Fruit fly (Drosophila melanogaster) ovary, adult (tissue): ENCODE results near the gene Dbx.

ENCODE experiments used
- CG17801 ChIP-seq: fragments of 200-800 bp; optimal IDR thresholded peaks from 2 replicates; lab custom pipeline; 2019; ENCODE audit warnings: missing biosample characterization, mild to moderate bottlenecking, missing genetic modification characterization, moderate library complexity; ENCODE audit not compliant: partially characterized antibody

Dbx gene

DNA sequence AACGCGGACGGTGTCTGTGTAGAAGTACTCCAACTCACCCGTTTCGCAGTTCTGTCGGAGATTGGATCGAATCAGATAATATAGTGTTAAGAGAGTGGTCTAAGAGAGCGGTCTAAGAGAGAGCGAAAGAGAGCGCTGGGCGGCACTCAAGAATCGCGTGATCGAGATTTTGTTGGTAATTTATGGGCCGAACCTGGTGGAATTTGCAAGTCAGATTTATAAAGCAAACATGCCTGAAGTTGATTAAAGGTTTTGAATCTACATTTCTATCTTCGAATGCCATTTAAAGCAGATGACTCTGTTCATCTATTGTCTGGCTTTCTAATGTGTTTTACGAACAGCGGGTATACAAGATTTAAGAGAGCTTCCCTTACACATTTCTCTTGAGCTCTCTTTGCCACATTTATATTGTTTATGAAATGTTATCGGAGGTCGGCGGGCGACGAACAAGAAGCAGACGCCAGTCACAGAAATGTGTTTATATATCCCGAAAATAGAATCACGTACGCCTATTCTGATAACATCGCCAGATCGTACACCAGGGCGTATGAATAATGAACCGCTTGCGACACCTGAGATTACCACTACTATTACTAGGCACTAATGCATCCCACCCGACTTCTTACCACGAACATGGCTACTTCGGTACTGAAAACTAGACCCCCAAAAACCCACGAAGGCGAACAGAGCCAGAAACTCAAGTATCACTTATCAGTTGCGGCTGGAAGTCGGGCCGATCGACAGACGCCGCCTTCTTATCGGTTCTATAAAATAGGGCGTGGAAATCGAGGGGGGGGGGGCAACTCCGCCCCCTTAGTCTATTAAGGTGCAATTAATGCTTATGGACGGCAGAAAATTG lies 46.6 kb downstream of the Dbx start:
- TF ChIP-seq CG17801 (GFP tag; lab: Kevin White, UChicago): peak; percentile 77

DNA sequence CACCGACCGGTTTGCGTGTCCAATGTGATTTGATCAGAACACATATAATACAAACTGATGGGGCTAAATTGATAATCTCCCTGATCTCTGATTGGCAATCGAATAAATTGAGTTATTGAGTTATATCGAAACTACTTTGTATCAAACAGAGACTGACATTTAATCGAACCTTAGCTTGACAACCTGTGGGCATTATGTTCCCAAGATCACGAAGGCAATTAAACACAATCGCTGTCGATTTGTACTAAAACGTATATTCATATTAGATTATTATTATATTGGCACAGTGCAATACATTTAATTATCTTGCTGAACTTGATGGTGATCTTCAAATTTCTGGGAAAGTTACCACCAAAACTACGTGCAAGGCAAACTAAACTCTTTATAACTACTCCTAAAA lies 47.3 kb downstream of the Dbx start:
- TF ChIP-seq CG17801 (GFP tag; lab: Kevin White, UChicago): no peak

DNA sequence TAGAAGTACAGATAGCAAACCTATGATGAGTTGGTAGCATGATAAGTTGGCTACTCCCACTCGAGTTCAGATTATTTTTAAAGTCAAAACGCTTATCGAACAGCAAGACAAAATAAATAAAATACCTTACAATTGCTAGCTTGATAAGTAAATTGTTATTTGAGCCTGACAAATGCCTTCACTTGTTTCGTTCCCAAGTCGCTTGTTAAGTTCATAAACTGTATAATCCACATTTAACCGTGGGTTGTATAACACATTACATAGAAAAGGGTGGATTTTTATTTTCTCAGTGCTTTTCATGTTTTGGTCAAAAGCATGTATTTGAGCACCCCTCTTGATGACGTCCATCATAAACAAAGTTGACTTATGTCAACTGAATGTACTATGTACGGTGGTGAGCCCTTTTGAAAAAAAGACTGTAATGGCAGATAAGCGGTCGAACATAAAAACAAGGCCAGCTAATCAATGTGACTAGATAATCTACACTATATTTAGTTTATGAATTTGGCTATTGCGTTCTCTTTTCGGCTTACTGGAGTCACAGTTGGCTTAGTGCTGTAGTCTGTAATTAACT lies 47.8 kb downstream of the Dbx start:
- no peak for TF ChIP-seq CG17801 (GFP tag; lab: Kevin White, UChicago)

dm6 chr3L:1969539-1970337 lies 48.6 kb downstream of the Dbx start, which contains the start of gene CG1927:
CG1927 (minus strand) TSS chr3L:1970079.
- no peak for TF ChIP-seq CG17801 (GFP tag; lab: Kevin White, UChicago)

dm6 chr3L:1971103-1971742 lies 50.1 kb downstream of the Dbx start, which contains the start of the genes CG11815 and acs:
CG11815 (minus strand) TSS chr3L:1971200.
acs (plus strand) TSS chr3L:1971638.
- no peak for TF ChIP-seq CG17801 (GFP tag; lab: Kevin White, UChicago)

- TF ChIP-seq CG17801 (GFP tag; lab: Kevin White, UChicago): no peak
Measured at dm6 chr3L:1976760-1977159, 55.7 kb downstream of the Dbx start.
